Worm (Caenorhabditis elegans): ENCODE data around the gene hsp-110.

Gene hsp-110

DNA sequence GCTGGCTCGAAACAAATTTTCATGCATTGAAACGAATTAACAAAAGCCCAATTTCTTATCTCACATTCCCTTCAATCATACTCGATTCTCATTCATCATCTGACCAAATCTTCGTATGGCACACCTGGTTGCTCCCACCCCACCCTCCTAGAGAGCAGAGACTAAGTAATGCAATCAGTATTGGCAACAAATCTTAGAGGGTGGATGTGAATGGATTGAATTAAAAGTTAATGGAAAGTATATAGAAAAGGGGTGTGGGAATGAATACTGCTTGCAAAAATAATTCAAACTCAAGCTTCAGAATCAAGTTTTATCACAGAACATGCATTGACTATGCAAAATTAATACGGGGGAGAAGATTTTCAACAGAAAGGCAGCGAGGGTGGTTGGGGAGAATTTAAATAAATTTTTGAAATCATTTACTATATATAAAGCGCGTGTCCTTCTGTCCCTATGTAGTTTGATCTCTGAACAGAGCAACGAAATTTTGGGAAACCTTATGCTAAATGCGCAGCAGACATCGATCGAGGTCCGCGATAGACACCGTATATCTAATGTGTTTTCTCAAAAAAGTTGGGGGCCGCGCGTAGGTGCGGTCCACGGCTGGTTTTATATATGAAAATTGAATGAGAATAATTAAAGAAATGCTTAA is 8.8 kb downstream of the hsp-110 start:
- TF ChIP-seq nhr-2 (tag; optimal IDR thresholded peaks at IDR 0.05) (no peak), ces-1 (GFP tag; optimal IDR thresholded peaks at IDR 0.05) (peak; percentile 63)

DNA sequence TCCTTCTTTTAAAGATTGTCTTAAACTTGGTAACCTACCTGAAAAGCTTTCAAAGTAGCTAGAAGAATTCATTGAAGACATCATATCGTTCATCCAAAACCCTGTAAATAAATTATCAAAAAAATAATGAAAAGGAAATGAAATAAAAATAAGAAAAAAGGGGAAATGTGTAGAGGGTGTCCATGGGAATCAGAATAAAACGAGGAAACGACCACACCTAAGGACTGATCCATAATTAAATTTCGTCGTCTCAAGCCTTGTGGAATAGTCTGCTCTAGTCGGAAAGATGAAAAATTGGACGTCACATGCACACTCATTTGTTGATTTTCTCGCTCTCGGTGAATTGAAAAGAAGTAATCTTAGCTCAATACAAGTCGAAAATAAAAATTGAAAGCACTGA is 11.6 kb downstream of the hsp-110 start, which contains the start of gene ZK1236.9:
Gene ZK1236.9 (minus strand): TSS at position 101 of the 400 bp plus-strand sequence.
- TF ChIP-seq nhr-76 (tag; optimal IDR thresholded peaks at IDR 0.05): no peak
- TF ChIP-seq tbx-8 (GFP tag; optimal IDR thresholded peaks at IDR 0.05): no peak
- no peak for TF ChIP-seq lin-13 (tag; optimal IDR thresholded peaks at IDR 0.05)
- TF ChIP-seq mab-5 (tag; optimal IDR thresholded peaks at IDR 0.05): no peak
- TF ChIP-seq pha-4 (tag; optimal IDR thresholded peaks at IDR 0.05): no peak
- TF ChIP-seq ceh-83 (GFP tag; optimal IDR thresholded peaks at IDR 0.05): no peak
- TF ChIP-seq bed-3 (GFP tag; optimal IDR thresholded peaks at IDR 0.05): no peak
- TF ChIP-seq unc-120 (tag; optimal IDR thresholded peaks at IDR 0.05; ENCODE audit: poor library complexity, severe bottlenecking): no peak
- no peak for TF ChIP-seq unc-62 (GFP tag; optimal IDR thresholded peaks at IDR 0.05)
- no peak for TF ChIP-seq M03D4.4 (tag; optimal IDR thresholded peaks at IDR 0.05)
- no peak for TF ChIP-seq ceh-39 (tag; optimal IDR thresholded peaks at IDR 0.05)
- no peak for TF ChIP-seq lsy-2 (tag; optimal IDR thresholded peaks at IDR 0.05)
- TF ChIP-seq cnd-1 (tag; optimal IDR thresholded peaks at IDR 0.05): no peak
- no peak for TF ChIP-seq lin-32 (GFP tag; optimal IDR thresholded peaks at IDR 0.05)
- TF ChIP-seq blmp-1 (tag; optimal IDR thresholded peaks at IDR 0.05): no peak
- TF ChIP-seq flh-1 (GFP tag; optimal IDR thresholded peaks at IDR 0.05): no peak
- no peak for TF ChIP-seq snpc-4 (tag; optimal IDR thresholded peaks at IDR 0.05)
- no peak for TF ChIP-seq unc-39 (tag; optimal IDR thresholded peaks at IDR 0.05)
- no peak for TF ChIP-seq sem-2 (GFP tag; optimal IDR thresholded peaks at IDR 0.05)

DNA sequence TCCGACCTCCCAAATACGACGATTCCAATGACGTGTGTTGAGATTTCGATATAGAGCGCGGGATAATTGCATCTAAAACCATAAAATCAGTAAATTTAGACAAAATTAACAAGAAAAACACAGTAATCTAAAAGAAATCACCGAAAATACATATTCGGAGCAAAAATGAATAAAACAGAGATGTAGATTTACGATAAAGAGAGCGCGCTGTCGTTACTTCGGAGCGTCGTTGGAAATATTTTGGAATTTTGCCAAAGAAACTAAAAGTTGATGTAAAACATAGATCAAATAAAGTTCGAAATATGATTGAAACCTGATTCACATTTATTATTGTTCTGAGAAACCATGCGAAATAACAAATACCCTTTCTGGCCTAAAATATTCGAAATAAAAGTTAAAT is 14.6 kb downstream of the hsp-110 start, which contains the start of gene ZK1236.5:
Gene ZK1236.5 (minus strand): TSS at position 72 of the 400 bp plus-strand sequence.
- TF ChIP-seq ces-1 (GFP tag; optimal IDR thresholded peaks at IDR 0.05) (peak; percentile 18), zip-8 (tag; optimal IDR thresholded peaks at IDR 0.05) (no peak)

DNA sequence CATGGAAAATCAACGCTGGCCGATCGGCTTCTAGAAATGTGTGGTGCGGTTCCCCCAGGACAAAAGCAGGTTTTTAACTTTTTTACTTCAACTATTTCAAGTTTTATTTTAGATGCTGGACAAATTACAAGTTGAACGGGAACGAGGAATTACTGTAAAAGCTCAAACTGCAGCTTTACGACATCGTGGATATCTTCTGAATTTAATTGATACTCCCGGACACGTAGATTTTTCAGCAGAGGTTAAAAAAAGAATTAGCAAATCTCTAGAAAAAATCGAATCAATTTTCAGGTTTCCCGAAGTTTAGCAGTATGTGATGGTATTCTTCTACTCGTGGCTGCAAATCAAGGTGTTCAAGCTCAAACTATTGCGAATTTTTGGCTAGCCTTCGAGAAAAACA is 17.2 kb downstream of the hsp-110 start:
- TF ChIP-seq elt-3 (tag; optimal IDR thresholded peaks at IDR 0.05) (no peak), nhr-237 (tag; optimal IDR thresholded peaks at IDR 0.05) (no peak), mls-2 (tag; optimal IDR thresholded peaks at IDR 0.05) (no peak), unc-39 (tag; optimal IDR thresholded peaks at IDR 0.05) (no peak), sptf-1 (tag; optimal IDR thresholded peaks at IDR 0.05) (no peak), nhr-12 (tag; optimal IDR thresholded peaks at IDR 0.05) (no peak), snpc-4 (tag; optimal IDR thresholded peaks at IDR 0.05) (no peak), ztf-11 (tag; optimal IDR thresholded peaks at IDR 0.05) (no peak), bed-3 (GFP tag; optimal IDR thresholded peaks at IDR 0.05) (no peak), tbx-8 (GFP tag; optimal IDR thresholded peaks at IDR 0.05) (no peak), flh-1 (GFP tag; optimal IDR thresholded peaks at IDR 0.05) (no peak), ceh-39 (tag; optimal IDR thresholded peaks at IDR 0.05) (no peak)

DNA sequence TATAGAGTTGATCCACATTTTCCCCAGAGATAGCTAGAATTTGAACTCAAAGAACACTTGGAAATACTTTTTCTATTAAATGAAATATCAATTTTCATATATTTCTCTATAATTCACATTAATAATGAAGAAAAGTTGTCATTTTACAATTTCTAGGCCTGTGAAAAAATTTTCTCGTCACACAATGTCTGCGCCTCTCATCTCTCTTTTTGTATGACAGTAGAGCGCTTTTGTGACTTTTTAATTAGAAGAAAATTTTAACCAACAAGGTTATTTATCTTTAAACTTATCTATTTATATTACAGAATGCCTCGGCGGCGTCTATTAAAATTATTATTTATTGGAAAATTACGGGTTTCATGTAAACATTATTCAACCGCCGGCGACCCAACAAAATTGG is 17.7 kb downstream of the hsp-110 start, which contains the start of gene ZK1236.1:
Gene ZK1236.1 (plus strand): TSS at position 263 of the 400 bp plus-strand sequence.
- TF ChIP-seq mep-1 (tag; optimal IDR thresholded peaks at IDR 0.05) (no peak), drap-1 (GFP tag; optimal IDR thresholded peaks at IDR 0.05) (no peak), mab-5 (tag; optimal IDR thresholded peaks at IDR 0.05) (no peak), nhr-28 (tag; optimal IDR thresholded peaks at IDR 0.05) (no peak), unc-39 (tag; optimal IDR thresholded peaks at IDR 0.05) (no peak), tbx-8 (GFP tag; optimal IDR thresholded peaks at IDR 0.05) (no peak), unc-120 (tag; optimal IDR thresholded peaks at IDR 0.05; ENCODE audit: poor library complexity, severe bottlenecking) (no peak), ztf-11 (tag; optimal IDR thresholded peaks at IDR 0.05) (no peak), lin-32 (GFP tag; optimal IDR thresholded peaks at IDR 0.05) (no peak), lin-13 (tag; optimal IDR thresholded peaks at IDR 0.05) (no peak), sptf-1 (tag; optimal IDR thresholded peaks at IDR 0.05) (no peak), pha-4 (tag; optimal IDR thresholded peaks at IDR 0.05) (no peak), nhr-12 (tag; optimal IDR thresholded peaks at IDR 0.05) (no peak), elt-3 (tag; optimal IDR thresholded peaks at IDR 0.05) (no peak), M03D4.4 (tag; optimal IDR thresholded peaks at IDR 0.05) (no peak), ceh-43 (GFP tag; optimal IDR thresholded peaks at IDR 0.05) (no peak), cnd-1 (tag; optimal IDR thresholded peaks at IDR 0.05) (no peak), nhr-76 (tag; optimal IDR thresholded peaks at IDR 0.05) (no peak)
